Worm (Caenorhabditis elegans) whole organism, young adult: Measurements from ENCODE around the gene R13D11.1.

Source experiments
- B0035.1 ChIP-seq: sonication (generic microtip); optimal IDR thresholded peaks from 2 replicates; lab custom pipeline; 2016; ENCODE audit warnings: missing genetic modification characterization, mild to moderate bottlenecking, missing compliant biosample characterization, missing genotype, missing genetic modification reagents
- C06A6.2 ChIP-seq: fragments of 200-800 bp; sonication (Bioruptor generic); conservative IDR thresholded peaks from 2 replicates; pipeline ENCODE4 v1.3.6; 2022; ENCODE audit warnings: missing genetic modification characterization, missing compliant biosample characterization
- C17E4.6 ChIP-seq: fragments of 200-800 bp; sonication (Bioruptor generic); IDR thresholded peaks from 2 replicates; pipeline ENCODE4 v1.3.6; 2022; ENCODE audit warnings: missing genetic modification reagents, missing genetic modification characterization, missing compliant biosample characterization
- F10E7.11 ChIP-seq: sonication (generic microtip); optimal IDR thresholded peaks from 2 replicates; lab custom pipeline; 2017; ENCODE audit warnings: mild to moderate bottlenecking, missing genetic modification characterization, moderate library complexity, missing compliant biosample characterization
- F22D6.2 ChIP-seq: sonication (generic microtip); optimal IDR thresholded peaks from 2 replicates; lab custom pipeline; 2016; ENCODE audit warnings: mild to moderate bottlenecking, missing genetic modification characterization, missing compliant biosample characterization
- F57A8.1 ChIP-seq: fragments of 200-800 bp; sonication (Bioruptor generic); optimal IDR thresholded peaks from 2 replicates; lab custom pipeline; 2018; ENCODE audit warnings: mild to moderate bottlenecking, missing genetic modification characterization, moderate library complexity, missing compliant biosample characterization
- F57C9.4 ChIP-seq: sonication (generic microtip); optimal IDR thresholded peaks from 2 replicates; lab custom pipeline; 2017; ENCODE audit warnings: mild to moderate bottlenecking, missing genetic modification characterization, missing compliant biosample characterization
- Y56A3A.18 ChIP-seq: fragments of 200-800 bp; sonication (Bioruptor generic); IDR thresholded peaks from 2 replicates; pipeline ENCODE4 v1.3.6; 2022; ENCODE audit warnings: missing genetic modification reagents, missing genetic modification characterization, missing compliant biosample characterization
- Y79H2A.3 ChIP-seq: fragments of 200-800 bp; sonication (Bioruptor generic); conservative IDR thresholded peaks from 2 replicates; pipeline ENCODE4 v1.3.6; 2022; ENCODE audit warnings: missing genetic modification reagents, missing genetic modification characterization, missing compliant biosample characterization
- Y95B8A.8 ChIP-seq: fragments of 200-800 bp; sonication (Bioruptor generic); IDR thresholded peaks from 2 replicates; pipeline ENCODE4 v1.3.6; 2022; ENCODE audit warnings: missing genetic modification reagents, missing genetic modification characterization, missing compliant biosample characterization
- ZK185.1 ChIP-seq: sonication (generic microtip); optimal IDR thresholded peaks from 2 replicates; lab custom pipeline; 2016; ENCODE audit warnings: mild to moderate bottlenecking, missing genetic modification characterization, missing compliant biosample characterization; ENCODE audit not compliant: poor library complexity, severe bottlenecking
- akir-1 ChIP-seq: fragments of 200-800 bp; sonication (Bioruptor generic); optimal IDR thresholded peaks from 2 replicates; lab custom pipeline; 2018; ENCODE audit warnings: mild to moderate bottlenecking, missing genetic modification characterization, moderate library complexity, missing compliant biosample characterization
- aptf-3 ChIP-seq: fragments of 200-800 bp; sonication (Bioruptor generic); IDR thresholded peaks from 2 replicates; pipeline ENCODE4 v1.3.6; 2022; ENCODE audit warnings: missing genetic modification characterization, missing compliant biosample characterization
- athp-1 ChIP-seq: sonication (generic microtip); optimal IDR thresholded peaks from 2 replicates; lab custom pipeline; 2017; ENCODE audit warnings: mild to moderate bottlenecking, missing genetic modification characterization, missing compliant biosample characterization
- attf-3 ChIP-seq: fragments of 200-800 bp; sonication (Bioruptor generic); conservative IDR thresholded peaks from 2 replicates; pipeline ENCODE4 v1.3.6; 2022; ENCODE audit warnings: missing genetic modification reagents, missing genetic modification characterization, missing compliant biosample characterization
- attf-6 ChIP-seq: fragments of 200-800 bp; sonication (Bioruptor generic); IDR thresholded peaks from 2 replicates; pipeline ENCODE4 v1.3.6; 2022; ENCODE audit warnings: missing genetic modification reagents, missing genetic modification characterization, missing compliant biosample characterization
- bed-1 ChIP-seq: fragments of 200-800 bp; sonication (Bioruptor generic); IDR thresholded peaks from 2 replicates; pipeline ENCODE4 v1.3.6; 2022; ENCODE audit warnings: missing genetic modification reagents, missing genetic modification characterization, missing compliant biosample characterization
- cebp-2 ChIP-seq: fragments of 200-800 bp; sonication (Bioruptor generic); IDR thresholded peaks from 2 replicates; pipeline ENCODE4 v1.3.6; 2022; ENCODE audit warnings: missing genetic modification characterization, missing compliant biosample characterization
- ceh-100 ChIP-seq: fragments of 200-800 bp; sonication (Bioruptor generic); IDR thresholded peaks from 2 replicates; pipeline ENCODE4 v1.3.6; 2022; ENCODE audit warnings: missing genetic modification reagents, missing genetic modification characterization, missing compliant biosample characterization
- ceh-40 ChIP-seq: fragments of 200-800 bp; sonication (Bioruptor generic); IDR thresholded peaks from 2 replicates; pipeline ENCODE4 v1.3.6; 2022; ENCODE audit warnings: missing genetic modification characterization, missing compliant biosample characterization
- dox-1 ChIP-seq: fragments of 200-800 bp; sonication (Bioruptor generic); IDR thresholded peaks from 2 replicates; pipeline ENCODE4 v1.3.6; 2022; ENCODE audit warnings: missing genetic modification reagents, missing genetic modification characterization, missing compliant biosample characterization
- dpff-1 ChIP-seq: sonication (generic microtip); optimal IDR thresholded peaks from 2 replicates; lab custom pipeline; 2017; ENCODE audit warnings: mild to moderate bottlenecking, missing genetic modification characterization, missing compliant biosample characterization
- egrh-3 ChIP-seq: fragments of 200-800 bp; sonication (Bioruptor generic); IDR thresholded peaks from 2 replicates; pipeline ENCODE4 v1.3.6; 2022; ENCODE audit warnings: missing genetic modification reagents, missing genetic modification characterization, missing compliant biosample characterization
- gei-17 ChIP-seq: fragments of 200-800 bp; sonication (Bioruptor generic); optimal IDR thresholded peaks from 2 replicates; lab custom pipeline; 2018; ENCODE audit warnings: mild to moderate bottlenecking, missing genetic modification characterization, missing compliant biosample characterization
- him-1 ChIP-seq: sonication (generic microtip); optimal IDR thresholded peaks from 2 replicates; lab custom pipeline; 2016; ENCODE audit warnings: missing genotype, missing genetic modification reagents, missing genetic modification characterization, missing compliant biosample characterization
- hlh-26 ChIP-seq: fragments of 200-800 bp; sonication (Bioruptor generic); conservative IDR thresholded peaks from 2 replicates; pipeline ENCODE4 v1.3.6; 2022; ENCODE audit warnings: missing genetic modification reagents, missing genetic modification characterization, missing compliant biosample characterization
- hsf-1 ChIP-seq: fragments of 200-800 bp; sonication (Bioruptor generic); IDR thresholded peaks from 2 replicates; pipeline ENCODE4 v1.3.6; 2022; ENCODE audit warnings: missing genetic modification reagents, missing genetic modification characterization, missing compliant biosample characterization
- lag-1 ChIP-seq: fragments of 200-800 bp; sonication (Bioruptor generic); IDR thresholded peaks from 2 replicates; pipeline ENCODE4 v1.3.6; 2022; ENCODE audit warnings: missing genetic modification reagents, missing genetic modification characterization, missing compliant biosample characterization
- let-526 ChIP-seq: fragments of 200-800 bp; sonication (Bioruptor generic); IDR thresholded peaks from 2 replicates; pipeline ENCODE4 v1.3.6; 2022; ENCODE audit warnings: missing genetic modification reagents, missing genetic modification characterization, missing compliant biosample characterization
- lin-35 ChIP-seq, 3 experiments: fragments of 150-350 bp in 2 of 3; sonication (generic microtip) in 1 of 3; optimal IDR thresholded peaks; 2 replicates each; lab custom pipeline; 2014 to 2018; ENCODE audit warnings: missing biosample characterization in 3 of 3, missing genetic modification characterization in 3 of 3, missing genetic modification reagents in 3 of 3
- lin-40 ChIP-seq: sonication (generic microtip); optimal IDR thresholded peaks from 2 replicates; lab custom pipeline; 2016; ENCODE audit warnings: missing genetic modification characterization, mild to moderate bottlenecking, missing compliant biosample characterization, missing genotype, missing genetic modification reagents
- lir-1 ChIP-seq: fragments of 200-800 bp; sonication (Bioruptor generic); conservative IDR thresholded peaks from 2 replicates; pipeline ENCODE4 v1.3.6; 2022; ENCODE audit warnings: missing genetic modification reagents, missing genetic modification characterization, missing compliant biosample characterization
- madf-8 ChIP-seq: fragments of 200-800 bp; sonication (Bioruptor generic); conservative IDR thresholded peaks from 2 replicates; pipeline ENCODE4 v1.3.6; 2022; ENCODE audit warnings: missing genetic modification reagents, missing genetic modification characterization, missing compliant biosample characterization
- mxl-1 ChIP-seq: sonication (generic microtip); optimal IDR thresholded peaks from 2 replicates; lab custom pipeline; 2016; ENCODE audit warnings: missing genetic modification characterization, missing compliant biosample characterization
- nhr-120 ChIP-seq: fragments of 200-800 bp; sonication (Bioruptor generic); IDR thresholded peaks from 2 replicates; pipeline ENCODE4 v1.3.6; 2022; ENCODE audit warnings: missing genetic modification characterization, missing compliant biosample characterization
- nhr-179 ChIP-seq: sonication (generic microtip); optimal IDR thresholded peaks from 2 replicates; lab custom pipeline; 2016; ENCODE audit warnings: mild to moderate bottlenecking, missing genetic modification characterization, missing compliant biosample characterization
- nhr-27 ChIP-seq: fragments of 200-800 bp; sonication (Bioruptor generic); optimal IDR thresholded peaks from 2 replicates; lab custom pipeline; 2018; ENCODE audit warnings: mild to moderate bottlenecking, missing genetic modification characterization, moderate library complexity, missing compliant biosample characterization
- nhr-80 ChIP-seq: sonication (generic microtip); optimal IDR thresholded peaks from 2 replicates; lab custom pipeline; 2016; ENCODE audit warnings: missing genetic modification characterization, missing compliant biosample characterization
- rpc-1 ChIP-seq, 2 experiments: fragments of 150-350 bp in 1 of 2; sonication (generic microtip) in 1 of 2; optimal IDR thresholded peaks; 2 replicates each; lab custom pipeline; 2014 to 2018; ENCODE audit warnings: missing biosample characterization in 1 of 2, missing genetic modification characterization in 1 of 2, missing genetic modification reagents in 1 of 2, missing genotype in 1 of 2
- sdz-38 ChIP-seq: sonication (generic microtip); optimal IDR thresholded peaks from 2 replicates; lab custom pipeline; 2016; ENCODE audit warnings: missing genotype, missing genetic modification characterization, missing compliant biosample characterization
- snpc-1.3 ChIP-seq: sonication (generic microtip); optimal IDR thresholded peaks from 2 replicates; lab custom pipeline; 2017; ENCODE audit warnings: missing genetic modification characterization, mild to moderate bottlenecking, missing compliant biosample characterization, antibody characterized with exemption, moderate library complexity, missing genotype, missing genetic modification reagents; ENCODE audit not compliant: insufficient read depth
- tlf-1 ChIP-seq: fragments of 200-800 bp; sonication (Bioruptor generic); optimal IDR thresholded peaks from 2 replicates; lab custom pipeline; 2018; ENCODE audit warnings: mild to moderate bottlenecking, missing genetic modification characterization, missing compliant biosample characterization
- unc-130 ChIP-seq: sonication (generic microtip); optimal IDR thresholded peaks from 2 replicates; lab custom pipeline; 2016; ENCODE audit warnings: missing genetic modification reagents, missing genetic modification characterization, missing compliant biosample characterization
- xnd-1 ChIP-seq: sonication (generic microtip); optimal IDR thresholded peaks from 2 replicates; lab custom pipeline; 2016; ENCODE audit warnings: missing genotype, missing genetic modification reagents, missing genetic modification characterization, missing compliant biosample characterization
- zfh-2 ChIP-seq: fragments of 200-800 bp; sonication (Bioruptor generic); conservative IDR thresholded peaks from 2 replicates; pipeline ENCODE4 v1.3.6; 2022; ENCODE audit warnings: missing genetic modification reagents, missing genetic modification characterization, missing compliant biosample characterization
- ztf-26 ChIP-seq: sonication (generic microtip); optimal IDR thresholded peaks from 2 replicates; lab custom pipeline; 2017; ENCODE audit warnings: missing genetic modification characterization, missing compliant biosample characterization

Gene R13D11.1

ce11 chrV:817182-817581, at the start of gene R13D11.1:
TSS of gene R13D11.1 (plus strand) at chrV:817482.
- TF ChIP-seq B0035.1 (tag; lab: Kevin White, UChicago) (no peak), lag-1 (GFP tag; lab: Robert Waterston, UW) (no peak), gei-17 (GFP tag; lab: Kevin White, UChicago) (no peak)
- TF ChIP-seq, all 124 proteins: peak for 0

DNA sequence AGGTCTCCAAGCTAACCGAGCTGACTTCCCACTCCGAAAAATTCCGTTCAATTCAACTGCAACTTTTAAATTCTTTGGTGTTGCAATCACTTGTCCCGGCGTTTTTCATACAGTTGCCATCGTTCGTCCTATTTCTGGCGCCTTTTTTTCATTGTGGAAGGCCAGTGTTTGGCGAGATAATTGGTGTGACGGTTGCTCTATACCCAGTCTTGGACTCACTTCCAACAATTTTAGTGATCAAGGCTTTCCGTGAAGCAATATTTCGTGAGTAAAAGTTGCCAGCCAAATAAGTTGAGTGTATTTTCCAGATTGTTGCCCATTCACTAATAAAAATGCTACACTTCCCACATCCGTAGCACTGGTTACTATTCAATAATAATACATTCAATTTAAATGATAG, 45.1 kb upstream of the R13D11.1 start:
- TF ChIP-seq snpc-1.3, result no peak
- no peak for TF ChIP-seq F57C9.4 (tag; lab: Kevin White, UChicago)
- no peak for TF ChIP-seq Y79H2A.3
- TF ChIP-seq bed-1 (GFP tag; lab: Robert Waterston, UW), result no peak
- TF ChIP-seq tlf-1 (GFP tag; lab: Kevin White, UChicago), result no peak
- TF ChIP-seq aptf-3 (GFP tag; lab: Robert Waterston, UW), result no peak
- TF ChIP-seq nhr-120 (GFP tag; lab: Robert Waterston, UW), result no peak
- no peak for TF ChIP-seq let-526 (GFP tag; lab: Robert Waterston, UW)
- no peak for TF ChIP-seq Y56A3A.18 (GFP tag; lab: Robert Waterston, UW)
- TF ChIP-seq attf-3 (GFP tag; lab: Robert Waterston, UW), result no peak
- TF ChIP-seq rpc-1 (optimal IDR thresholded peaks at IDR 0.05; lab: Kevin White, UChicago), result no peak
- no peak for TF ChIP-seq rpc-1 (tag; optimal IDR thresholded peaks at IDR 0.05; lab: Kevin White, UChicago)
- TF ChIP-seq attf-6 (GFP tag; lab: Robert Waterston, UW), result no peak
- TF ChIP-seq hlh-26 (GFP tag; lab: Robert Waterston, UW), result no peak
- TF ChIP-seq F57A8.1 (GFP tag; lab: Kevin White, UChicago), result no peak
- no peak for TF ChIP-seq ztf-26 (tag; lab: Kevin White, UChicago)
- TF ChIP-seq ZK185.1, result no peak
- TF ChIP-seq unc-130 (GFP tag; lab: Kevin White, UChicago), result no peak
- no peak for TF ChIP-seq cebp-2
- no peak for TF ChIP-seq Y95B8A.8 (GFP tag; lab: Robert Waterston, UW)

DNA sequence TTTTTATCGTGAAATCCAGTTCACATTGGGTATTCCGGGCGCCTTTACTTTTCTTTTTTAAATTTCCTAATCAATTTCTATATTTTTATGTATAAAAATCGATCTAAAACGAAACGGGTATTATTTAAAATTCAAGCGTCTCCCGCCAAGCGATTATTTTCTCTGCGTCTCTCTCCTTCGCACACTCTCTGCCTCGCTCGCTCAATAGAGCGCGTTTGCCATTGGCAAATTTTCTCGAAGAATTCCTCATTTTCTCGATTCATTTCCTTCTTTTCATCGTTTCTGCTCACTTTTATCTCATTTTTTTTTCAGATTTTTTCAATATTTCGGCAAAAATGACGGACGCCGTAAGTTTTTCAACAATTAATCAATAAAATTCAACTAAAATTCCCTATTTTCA, 44.0 kb upstream of the R13D11.1 start, which contains the start of gene sti-1:
Gene sti-1, plus strand, starts transcription at position 263 of the 400 bp plus-strand sequence.
- TF ChIP-seq him-1 (peak; percentile 24), lin-35 (GFP tag; optimal IDR thresholded peaks at IDR 0.05; lab: Kevin White, UChicago) (peak; percentile 39 to 85 (median 72)), gei-17 (GFP tag; lab: Kevin White, UChicago) (no peak), nhr-179 (tag; lab: Kevin White, UChicago) (no peak), zfh-2 (no peak), snpc-1.3 (peak; percentile 36), xnd-1 (tag; lab: Kevin White, UChicago) (no peak), lin-40 (peak; percentile 78), mxl-1 (tag; lab: Kevin White, UChicago) (no peak), egrh-3 (GFP tag; lab: Robert Waterston, UW) (no peak), athp-1 (no peak), F22D6.2 (tag; lab: Kevin White, UChicago) (no peak), F57C9.4 (tag; lab: Kevin White, UChicago) (no peak), attf-3 (GFP tag; lab: Robert Waterston, UW) (no peak), ZK185.1 (peak; percentile 7), madf-8 (GFP tag; lab: Robert Waterston, UW) (peak; percentile 34), nhr-80 (tag; lab: Kevin White, UChicago) (no peak), ceh-40 (GFP tag; lab: Robert Waterston, UW) (no peak), hsf-1 (peak; percentile 98), dox-1 (GFP tag; lab: Robert Waterston, UW) (peak; percentile 66), akir-1 (GFP tag; lab: Kevin White, UChicago) (no peak), dpff-1 (tag; lab: Kevin White, UChicago) (no peak), ceh-100 (GFP tag; lab: Robert Waterston, UW) (no peak), nhr-27 (tag; lab: Kevin White, UChicago) (no peak), C06A6.2 (GFP tag; lab: Robert Waterston, UW) (no peak), sdz-38 (tag; lab: Kevin White, UChicago) (no peak), C17E4.6 (GFP tag; lab: Robert Waterston, UW) (no peak), F10E7.11 (no peak), lir-1 (GFP tag; lab: Robert Waterston, UW) (no peak)
